Fruit fly (Drosophila melanogaster): ENCODE measurements around the gene side-VII.

side-VII gene

dm6 chr3R:9777941-9778360 lies 38.2 kb upstream of the side-VII start, which contains the start of gene RpS29:
Gene RpS29, plus strand, starts transcription at chr3R:9778042.
- TF ChIP-seq rgr (GFP tag; optimal IDR thresholded peaks at IDR 0.05): peak; percentile 87
- peak; percentile 28 for TF ChIP-seq Dif (GFP tag; optimal IDR thresholded peaks at IDR 0.05; ENCODE audit: partially characterized antibody)
- no peak for TF ChIP-seq Vsx2 (GFP tag; optimal IDR thresholded peaks at IDR 0.05; ENCODE audit: partially characterized antibody)
- peak; percentile 84 for TF ChIP-seq Hnf4 (GFP tag; optimal IDR thresholded peaks at IDR 0.05)
- TF ChIP-seq CG9705 (GFP tag; optimal IDR thresholded peaks at IDR 0.05): peak; percentile 85
- TF ChIP-seq sv (GFP tag; optimal IDR thresholded peaks at IDR 0.05): peak; percentile 83
- peak; percentile 67 for TF ChIP-seq Jra (GFP tag; optimal IDR thresholded peaks at IDR 0.05)
- TF ChIP-seq OdsH (GFP tag; optimal IDR thresholded peaks at IDR 0.05): peak; percentile 73
- no peak for TF ChIP-seq GATAd (GFP tag; optimal IDR thresholded peaks at IDR 0.05)
- no peak for TF ChIP-seq CrebA (GFP tag; optimal IDR thresholded peaks at IDR 0.05; ENCODE audit: borderline replicate concordance)
- no peak for TF ChIP-seq Dfd (GFP tag; optimal IDR thresholded peaks at IDR 0.05)
- TF ChIP-seq Abd-B (GFP tag; optimal IDR thresholded peaks at IDR 0.05): no peak
- TF ChIP-seq Hr78 (GFP tag; optimal IDR thresholded peaks at IDR 0.05): no peak
- peak; percentile 74 for TF ChIP-seq dmrt93B (GFP tag; optimal IDR thresholded peaks at IDR 0.05)
- no peak for TF ChIP-seq Rel (GFP tag; optimal IDR thresholded peaks at IDR 0.05)
- TF ChIP-seq Rel (tag; optimal IDR thresholded peaks at IDR 0.05): peak; percentile 69
- TF ChIP-seq jim (GFP tag; optimal IDR thresholded peaks at IDR 0.05): peak; percentile 92
- TF ChIP-seq foxo (GFP tag; optimal IDR thresholded peaks at IDR 0.05): peak in 1 of 2 experiments; percentile 91
- TF ChIP-seq Mio (GFP tag; optimal IDR thresholded peaks at IDR 0.05): no peak
- peak; percentile 98 for TF ChIP-seq Hr83 (GFP tag; optimal IDR thresholded peaks at IDR 0.05; ENCODE audit: poor library complexity, severe bottlenecking)
- TF ChIP-seq Myc (optimal IDR thresholded peaks at IDR 0.05): peak; percentile 70
- TF ChIP-seq ey (GFP tag; optimal IDR thresholded peaks at IDR 0.05): peak; percentile 77
- no peak for TF ChIP-seq brk (GFP tag; optimal IDR thresholded peaks at IDR 0.05)
- TF ChIP-seq h (GFP tag; optimal IDR thresholded peaks at IDR 0.05): peak; percentile 86
- no peak for TF ChIP-seq N (GFP tag; optimal IDR thresholded peaks at IDR 0.05)
- TF ChIP-seq sage (GFP tag; optimal IDR thresholded peaks at IDR 0.05): no peak
- TF ChIP-seq dsf (GFP tag; optimal IDR thresholded peaks at IDR 0.05; ENCODE audit: borderline replicate concordance): peak; percentile 48
- no peak for TF ChIP-seq lola (GFP tag; optimal IDR thresholded peaks at IDR 0.05)
- TF ChIP-seq pan (optimal IDR thresholded peaks at IDR 0.05): no peak
- peak; percentile 68 for TF ChIP-seq psq (GFP tag; optimal IDR thresholded peaks at IDR 0.05)
- TF ChIP-seq tai (GFP tag; optimal IDR thresholded peaks at IDR 0.05): no peak
- peak; percentile 72 for TF ChIP-seq HLH106 (tag; optimal IDR thresholded peaks at IDR 0.05)
- TF ChIP-seq woc (GFP tag; optimal IDR thresholded peaks at IDR 0.05): no peak
- TF ChIP-seq Sp1 (GFP tag; optimal IDR thresholded peaks at IDR 0.05): peak; percentile 72
- no peak for TF ChIP-seq CG32264 (GFP tag; optimal IDR thresholded peaks at IDR 0.05)
- no peak for TF ChIP-seq usp (GFP tag; optimal IDR thresholded peaks at IDR 0.05)
- TF ChIP-seq br (GFP tag; optimal IDR thresholded peaks at IDR 0.05): peak; percentile 83
- no peak for TF ChIP-seq dl (GFP tag; optimal IDR thresholded peaks at IDR 0.05; ENCODE audit: insufficient read depth in 1 of 2, partially characterized antibody in 2 of 2)
- TF ChIP-seq fru (GFP tag; optimal IDR thresholded peaks at IDR 0.05): peak; percentile 72

- TF ChIP-seq Dif (GFP tag; optimal IDR thresholded peaks at IDR 0.05; ENCODE audit: partially characterized antibody): no peak
- TF ChIP-seq jim (GFP tag; optimal IDR thresholded peaks at IDR 0.05): no peak
- TF ChIP-seq Hr83 (GFP tag; optimal IDR thresholded peaks at IDR 0.05; ENCODE audit: poor library complexity, severe bottlenecking): no peak
- TF ChIP-seq h (GFP tag; optimal IDR thresholded peaks at IDR 0.05): no peak
- no peak for TF ChIP-seq tai (GFP tag; optimal IDR thresholded peaks at IDR 0.05)
- no peak for TF ChIP-seq rgr (GFP tag; optimal IDR thresholded peaks at IDR 0.05)
- no peak for TF ChIP-seq brk (GFP tag; optimal IDR thresholded peaks at IDR 0.05)
- TF ChIP-seq OdsH (GFP tag; optimal IDR thresholded peaks at IDR 0.05): no peak
- no peak for TF ChIP-seq Dfd (GFP tag; optimal IDR thresholded peaks at IDR 0.05)
- no peak for TF ChIP-seq CG9705 (GFP tag; optimal IDR thresholded peaks at IDR 0.05)
- TF ChIP-seq br (GFP tag; optimal IDR thresholded peaks at IDR 0.05): no peak
- TF ChIP-seq dsf (GFP tag; optimal IDR thresholded peaks at IDR 0.05; ENCODE audit: borderline replicate concordance): no peak
- no peak for TF ChIP-seq woc (GFP tag; optimal IDR thresholded peaks at IDR 0.05)
- no peak for TF ChIP-seq dl (GFP tag; optimal IDR thresholded peaks at IDR 0.05; ENCODE audit: insufficient read depth in 1 of 2, partially characterized antibody in 2 of 2)
Measured at dm6 chr3R:9774821-9775220, 35.0 kb upstream of the side-VII start, which contains the start of gene topi. Gene topi, plus strand, starts transcription at chr3R:9775121.

Data from whole organism, wandering third instar larva.